Worm (Caenorhabditis elegans): ENCODE results near the gene srxa-19.

srxa-19 gene

ce11 chrV:10072721-10073120 is 49.8 kb downstream of the srxa-19 start:
- TF ChIP-seq alr-1 (tag; optimal IDR thresholded peaks at IDR 0.05) (no peak), mab-5 (tag; optimal IDR thresholded peaks at IDR 0.05) (no peak), skn-1 (tag; optimal IDR thresholded peaks at IDR 0.05) (no peak), ZK546.5 (tag; optimal IDR thresholded peaks at IDR 0.05) (no peak), sem-4 (tag; optimal IDR thresholded peaks at IDR 0.05) (no peak), unc-39 (tag; optimal IDR thresholded peaks at IDR 0.05) (no peak), nhr-25 (tag; optimal IDR thresholded peaks at IDR 0.05) (no peak)

Data from whole organism, L2 larva.